Worm (Caenorhabditis elegans) whole organism, young adult: ENCODE results near the gene C55C3.7.

Experiments
- lin-54 ChIP-seq: fragments of 200-800 bp; sonication (Bioruptor generic); optimal IDR thresholded peaks from 2 replicates; lab custom pipeline; 2018; ENCODE audit warnings: mild to moderate bottlenecking, missing genetic modification characterization, missing compliant biosample characterization
- nfya-1 ChIP-seq: sonication (generic microtip); optimal IDR thresholded peaks from 2 replicates; lab custom pipeline; 2017; ENCODE audit warnings: antibody characterized with exemption, missing compliant biosample characterization, missing genetic modification characterization, borderline replicate concordance; ENCODE audit not compliant: insufficient read depth
- nhr-27 ChIP-seq: fragments of 200-800 bp; sonication (Bioruptor generic); optimal IDR thresholded peaks from 2 replicates; lab custom pipeline; 2018; ENCODE audit warnings: mild to moderate bottlenecking, missing genetic modification characterization, moderate library complexity, missing compliant biosample characterization

- no peak for TF ChIP-seq nhr-27 (tag; lab: Kevin White, UChicago)
- no peak for TF ChIP-seq nfya-1
- no peak for TF ChIP-seq lin-54 (GFP tag; lab: Kevin White, UChicago)
These were observed 46.9 kb downstream of the C55C3.7 start, which contains the start of gene srd-13 for ce11 chrIV:5635551-5635950.
